Worm (Caenorhabditis elegans) whole organism, early embryonic: ENCODE results near the gene sams-1.
"Not testable (repeated sequence)": the region's sequence is repeated elsewhere in the genome, so short reads cannot be mapped to it uniquely, and the experiment has no call there.

Experiments
- aly-1 ChIP-seq: sonication (generic microtip); optimal IDR thresholded peaks from 2 replicates; lab custom pipeline; 2016; ENCODE audit warnings: missing genetic modification characterization, missing compliant biosample characterization
- ama-1 ChIP-seq: fragments of 150-350 bp; optimal IDR thresholded peaks from 2 replicates; lab custom pipeline; 2014
- ceh-13 ChIP-seq: fragments of 200-800 bp; sonication (Bioruptor generic); optimal IDR thresholded peaks from 2 replicates; lab custom pipeline; 2018; ENCODE audit warnings: mild to moderate bottlenecking, missing genetic modification characterization, missing compliant biosample characterization
- ceh-36 ChIP-seq: sonication (generic microtip); optimal IDR thresholded peaks from 2 replicates; lab custom pipeline; 2016; ENCODE audit warnings: missing genetic modification characterization, inconsistent platforms, missing compliant biosample characterization
- flt-1 ChIP-seq: fragments of 200-800 bp; sonication (Bioruptor generic); IDR thresholded peaks from 2 replicates; pipeline ENCODE4 v1.3.6; 2022; ENCODE audit warnings: missing genetic modification characterization, missing compliant biosample characterization
- hmbx-1 ChIP-seq: sonication (generic microtip); optimal IDR thresholded peaks from 2 replicates; lab custom pipeline; 2016; ENCODE audit warnings: mild to moderate bottlenecking, missing genetic modification characterization, missing compliant biosample characterization
- hmg-4 ChIP-seq: fragments of 200-800 bp; sonication (Bioruptor generic); optimal IDR thresholded peaks from 2 replicates; lab custom pipeline; 2018; ENCODE audit warnings: mild to moderate bottlenecking, missing genetic modification characterization, missing compliant biosample characterization
- scrt-1 ChIP-seq: fragments of 200-800 bp; sonication (Bioruptor generic); IDR thresholded peaks from 2 replicates; pipeline ENCODE4 v1.3.6; 2022; ENCODE audit warnings: missing genetic modification characterization, missing compliant biosample characterization
- tbx-11 ChIP-seq: fragments of 200-800 bp; sonication (Bioruptor generic); IDR thresholded peaks from 2 replicates; pipeline ENCODE4 v1.3.6; 2022; ENCODE audit warnings: missing genetic modification characterization, missing compliant biosample characterization
- tbx-37 ChIP-seq: fragments of 200-800 bp; sonication (Bioruptor generic); conservative IDR thresholded peaks from 2 replicates; pipeline ENCODE4 v1.3.6; 2022; ENCODE audit warnings: missing genetic modification reagents, missing genetic modification characterization, missing compliant biosample characterization
- tra-4 ChIP-seq: sonication (generic microtip); optimal IDR thresholded peaks from 2 replicates; lab custom pipeline; 2017; ENCODE audit warnings: missing genetic modification characterization, missing compliant biosample characterization

DNA sequence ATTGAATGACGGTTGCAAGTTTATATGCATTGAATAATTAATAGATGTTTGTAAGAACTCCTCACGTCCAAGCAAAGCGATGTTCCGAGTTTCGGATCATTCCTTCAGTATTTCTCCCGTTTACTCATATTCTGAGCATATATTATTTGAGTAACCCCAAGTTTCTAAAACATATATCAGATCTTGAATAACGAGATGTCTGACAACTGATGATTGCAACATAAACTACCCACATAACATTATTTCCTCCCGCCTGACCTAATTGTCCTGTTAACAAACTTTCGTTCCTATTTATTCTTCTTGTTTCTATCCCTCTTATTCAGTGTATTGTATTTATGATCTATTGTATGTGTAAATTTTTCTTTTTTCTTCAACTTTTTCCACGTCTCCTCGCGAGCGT is 4.7 kb upstream of the sams-1 start, which contains the start of gene C49F5.13:
- not testable (repeated sequence) for TF ChIP-seq flt-1 (GFP tag; lab: Robert Waterston, UW); aly-1; ama-1 (lab: Kevin White, UChicago); hmbx-1 (tag; lab: Kevin White, UChicago); tbx-11 (GFP tag; lab: Robert Waterston, UW); tra-4 (tag; lab: Kevin White, UChicago); hmg-4 (GFP tag; lab: Kevin White, UChicago); ceh-36; tbx-37 (GFP tag; lab: Robert Waterston, UW); ceh-13 (GFP tag; lab: Kevin White, UChicago); scrt-1 (GFP tag; lab: Robert Waterston, UW)
